Worm (Caenorhabditis elegans) whole organism, late embryonic: ENCODE results near the gene T04F3.4.

Experiments used
- ama-1 ChIP-seq: fragments of 150-350 bp; optimal IDR thresholded peaks from 2 replicates; lab custom pipeline; 2014
- ceh-22 ChIP-seq: sonication (generic microtip); optimal IDR thresholded peaks from 2 replicates; lab custom pipeline; 2017; ENCODE audit warnings: missing biosample characterization, missing genetic modification characterization
- ceh-45 ChIP-seq: fragments of 200-800 bp; sonication (Bioruptor generic); IDR thresholded peaks from 2 replicates; pipeline ENCODE4 v1.3.6; 2022; ENCODE audit warnings: missing genetic modification reagents, missing genetic modification characterization, missing compliant biosample characterization
- ceh-48 ChIP-seq: sonication (generic microtip); optimal IDR thresholded peaks from 2 replicates; lab custom pipeline; 2016; ENCODE audit warnings: missing genetic modification characterization, inconsistent platforms, missing compliant biosample characterization
- ets-4 ChIP-seq: sonication (generic microtip); optimal IDR thresholded peaks from 2 replicates; lab custom pipeline; 2016; ENCODE audit warnings: missing genetic modification characterization, missing compliant biosample characterization
- nfya-1 ChIP-seq: sonication (generic microtip); optimal IDR thresholded peaks from 2 replicates; lab custom pipeline; 2017; ENCODE audit warnings: missing genetic modification characterization, mild to moderate bottlenecking, missing compliant biosample characterization, antibody characterized with exemption, moderate library complexity
- nhr-11 ChIP-seq: fragments of 150-350 bp; optimal IDR thresholded peaks from 2 replicates; lab custom pipeline; 2014; ENCODE audit warnings: missing biosample characterization, missing genetic modification characterization
- pat-9 ChIP-seq: fragments of 200-800 bp; sonication (Bioruptor generic); optimal IDR thresholded peaks from 2 replicates; lab custom pipeline; 2018; ENCODE audit warnings: mild to moderate bottlenecking, missing genetic modification characterization, moderate library complexity, missing compliant biosample characterization
- rnt-1 ChIP-seq: sonication (generic microtip); optimal IDR thresholded peaks from 2 replicates; lab custom pipeline; 2016; ENCODE audit warnings: missing genetic modification characterization, missing compliant biosample characterization

DNA sequence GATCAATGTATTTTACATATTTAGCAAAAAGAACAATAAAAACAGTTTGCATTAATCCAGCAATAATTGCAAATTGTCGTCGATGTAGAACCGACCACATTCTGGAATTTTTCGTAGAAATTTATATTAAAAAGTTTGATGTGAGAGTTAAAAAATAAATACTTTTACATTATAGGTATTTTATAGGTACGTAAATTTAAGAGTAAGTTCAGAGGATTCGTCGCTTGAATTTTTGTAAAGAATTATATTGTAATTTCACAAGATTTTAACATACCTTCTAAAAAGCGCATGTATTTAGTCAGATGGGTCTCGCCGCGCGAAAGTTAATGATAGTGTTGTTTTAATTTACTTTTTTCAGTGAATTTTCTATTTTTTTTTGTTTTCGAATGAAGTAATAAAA lies 32.8 kb downstream of the T04F3.4 start, which contains the start of gene rhr-2:
- TF ChIP-seq nfya-1 (tag; lab: Kevin White, UChicago) (no peak), pat-9 (tag; lab: Kevin White, UChicago) (no peak), ceh-45 (GFP tag; lab: Robert Waterston, UW) (no peak), ama-1 (lab: Kevin White, UChicago) (no peak), ets-4 (tag; lab: Kevin White, UChicago) (no peak), rnt-1 (tag; lab: Kevin White, UChicago) (no peak), ceh-22 (no peak), ceh-48 (no peak), nhr-11 (tag; lab: Kevin White, UChicago) (no peak)
